Fruit fly (Drosophila melanogaster) whole organism, adult: ENCODE results near the gene Klp61F.
"Not testable (repeated sequence)": the region's sequence is repeated elsewhere in the genome, so short reads cannot be mapped to it uniquely, and the experiment has no call there.

Experiments used
- CG11617 ChIP-seq: fragments of 200-800 bp; sonication (Bioruptor generic); optimal IDR thresholded peaks from 2 replicates; lab custom pipeline; 2017; ENCODE audit warnings: mild to moderate bottlenecking, missing biosample characterization, missing genetic modification reagents, missing genetic modification characterization
- CG12768 ChIP-seq: fragments of 200-800 bp; sonication (Bioruptor generic); optimal IDR thresholded peaks from 2 replicates; lab custom pipeline; 2017; ENCODE audit warnings: missing biosample characterization, missing genetic modification characterization, mild to moderate bottlenecking, moderate library complexity, missing genetic modification reagents
- CG14711 ChIP-seq: fragments of 200-800 bp; sonication (Bioruptor generic); optimal IDR thresholded peaks from 2 replicates; lab custom pipeline; 2018; ENCODE audit warnings: missing biosample characterization, mild to moderate bottlenecking, missing genetic modification characterization, moderate library complexity
- CG1620 ChIP-seq: fragments of 200-800 bp; sonication (Bioruptor generic); optimal IDR thresholded peaks from 2 replicates; lab custom pipeline; 2016; ENCODE audit warnings: missing biosample characterization, missing genetic modification characterization
- CG33017 ChIP-seq: fragments of 200-800 bp; sonication (Bioruptor generic); optimal IDR thresholded peaks from 2 replicates; lab custom pipeline; 2018; ENCODE audit warnings: missing biosample characterization, mild to moderate bottlenecking, missing genetic modification characterization, moderate library complexity
- CG5204 ChIP-seq: fragments of 200-800 bp; sonication (Bioruptor generic); optimal IDR thresholded peaks from 2 replicates; lab custom pipeline; 2016; ENCODE audit warnings: missing biosample characterization, missing genetic modification characterization
- CG7045 ChIP-seq: fragments of 200-800 bp; sonication (Bioruptor generic); optimal IDR thresholded peaks from 2 replicates; lab custom pipeline; 2017; ENCODE audit warnings: missing biosample characterization, mild to moderate bottlenecking, missing genetic modification characterization
- CG7101 ChIP-seq: fragments of 200-800 bp; sonication (Bioruptor generic); optimal IDR thresholded peaks from 2 replicates; lab custom pipeline; 2018; ENCODE audit warnings: missing biosample characterization, mild to moderate bottlenecking, missing genetic modification characterization, moderate library complexity
- Clk ChIP-seq: fragments of 200-800 bp; sonication (Bioruptor generic); optimal IDR thresholded peaks from 2 replicates; lab custom pipeline; 2017; ENCODE audit warnings: missing biosample characterization, missing genetic modification characterization
- Crg-1 ChIP-seq: fragments of 200-800 bp; sonication (Bioruptor generic); optimal IDR thresholded peaks from 2 replicates; lab custom pipeline; 2016; ENCODE audit warnings: missing biosample characterization, missing genetic modification characterization
- Hr96 ChIP-seq: fragments of 200-800 bp; sonication (Bioruptor generic); optimal IDR thresholded peaks from 2 replicates; lab custom pipeline; 2016; ENCODE audit warnings: missing biosample characterization, missing genetic modification characterization
- Mnt ChIP-seq: fragments of 200-800 bp; sonication (Bioruptor generic); optimal IDR thresholded peaks from 2 replicates; lab custom pipeline; 2016; ENCODE audit warnings: missing biosample characterization, mild to moderate bottlenecking, missing genetic modification characterization
- bab1 ChIP-seq: fragments of 200-800 bp; sonication (Bioruptor generic); optimal IDR thresholded peaks from 3 replicates; lab custom pipeline; 2019; ENCODE audit warnings: missing biosample characterization, mild to moderate bottlenecking, missing genetic modification characterization, moderate library complexity
- cic ChIP-seq: fragments of 200-800 bp; sonication (Bioruptor generic); optimal IDR thresholded peaks from 2 replicates; lab custom pipeline; 2017; ENCODE audit warnings: missing biosample characterization, mild to moderate bottlenecking, missing genetic modification characterization, moderate library complexity
- cnc ChIP-seq, 2 experiments: fragments of >200 bp; optimal IDR thresholded peaks; 2 replicates each; lab custom pipeline; 2017
- kay ChIP-seq: fragments of 200-800 bp; sonication (Bioruptor generic); peaks from one replicate; lab custom pipeline; 2016; ENCODE audit warnings: missing biosample characterization, missing genetic modification characterization, borderline replicate concordance
- ovo ChIP-seq: fragments of 200-800 bp; sonication (Bioruptor generic); optimal IDR thresholded peaks from 2 replicates; lab custom pipeline; 2016; ENCODE audit warnings: missing biosample characterization, missing genetic modification characterization
- pad ChIP-seq: fragments of 200-800 bp; sonication (Bioruptor generic); optimal IDR thresholded peaks from 3 replicates; lab custom pipeline; 2017; ENCODE audit warnings: missing biosample characterization, missing genetic modification characterization, mild to moderate bottlenecking, moderate library complexity, missing genetic modification reagents
- tj ChIP-seq: fragments of 200-800 bp; sonication (Bioruptor generic); optimal IDR thresholded peaks from 3 replicates; lab custom pipeline; 2017; ENCODE audit warnings: missing biosample characterization, mild to moderate bottlenecking, missing genetic modification characterization, moderate library complexity
- toe ChIP-seq: fragments of 200-800 bp; sonication (Bioruptor generic); optimal IDR thresholded peaks from 2 replicates; lab custom pipeline; 2016; ENCODE audit warnings: missing biosample characterization, missing genetic modification characterization

Gene Klp61F

dm6 chr3L:1246823-1247222 is 1.1 kb upstream of the Klp61F start, which contains the start of gene CG32318:
CG32318 (minus strand) TSS chr3L:1246923.
- not testable (repeated sequence) for TF ChIP-seq CG7101 (tag; lab: Kevin White, UChicago); ovo (GFP tag; lab: Kevin White, UChicago); toe (GFP tag; lab: Kevin White, UChicago)

- no peak for TF ChIP-seq tj (GFP tag; lab: Kevin White, UChicago)
Observed at dm6 chr3L:1238219-1238618, 7.5 kb downstream of the Klp61F start, which contains the start of gene CG9192. CG9192 (minus strand) TSS chr3L:1238319.

- no peak for TF ChIP-seq CG5204 (GFP tag; lab: Kevin White, UChicago)
- no peak for TF ChIP-seq Clk
Observed at dm6 chr3L:1235426-1235825, 10.3 kb downstream of the Klp61F start, which contains the start of gene galene. galene (plus strand) TSS chr3L:1235726.

dm6 chr3L:1233830-1234229 is 11.9 kb downstream of the Klp61F start, which contains the start of gene CG33966:
CG33966 (plus strand) TSS chr3L:1234130.
- TF ChIP-seq ovo (GFP tag; lab: Kevin White, UChicago): no peak

dm6 chr3L:1232582-1232981 is 13.1 kb downstream of the Klp61F start, which contains the start of gene CG33965:
CG33965 (plus strand) TSS chr3L:1232882.
- TF ChIP-seq kay (GFP tag; lab: Kevin White, UChicago): no peak
- TF ChIP-seq CG11617 (GFP tag; lab: Kevin White, UChicago): no peak
- no peak for TF ChIP-seq CG33017 (tag; lab: Kevin White, UChicago)
- no peak for TF ChIP-seq Crg-1 (GFP tag; lab: Kevin White, UChicago)
- no peak for TF ChIP-seq CG12768 (GFP tag; lab: Kevin White, UChicago)

dm6 chr3L:1227303-1227797 is 18.4 kb downstream of the Klp61F start, which contains the start of gene LysS:
LysS (plus strand) TSS chr3L:1227747.
- no peak for TF ChIP-seq CG14711 (tag; lab: Kevin White, UChicago)
- TF ChIP-seq cnc (optimal IDR thresholded peaks at IDR 0.05; lab: Kevin White, UChicago): no peak
- no peak for TF ChIP-seq Crg-1 (GFP tag; lab: Kevin White, UChicago)
- no peak for TF ChIP-seq CG7101 (tag; lab: Kevin White, UChicago)
- no peak for TF ChIP-seq CG5204 (GFP tag; lab: Kevin White, UChicago)
- TF ChIP-seq CG7045: no peak
- no peak for TF ChIP-seq CG33017 (tag; lab: Kevin White, UChicago)
- no peak for TF ChIP-seq ovo (GFP tag; lab: Kevin White, UChicago)
- TF ChIP-seq CG11617 (GFP tag; lab: Kevin White, UChicago): no peak
- TF ChIP-seq cic (GFP tag; lab: Kevin White, UChicago): no peak
- TF ChIP-seq kay (GFP tag; lab: Kevin White, UChicago): no peak
- no peak for TF ChIP-seq bab1 (GFP tag; lab: Kevin White, UChicago)

dm6 chr3L:1218596-1218995 is 27.1 kb downstream of the Klp61F start, which contains the start of gene LysP:
LysP (minus strand) TSS chr3L:1218696.
- TF ChIP-seq Hr96 (GFP tag; lab: Kevin White, UChicago) (no peak), kay (GFP tag; lab: Kevin White, UChicago) (no peak), Mnt (GFP tag; lab: Kevin White, UChicago) (no peak), CG12768 (GFP tag; lab: Kevin White, UChicago) (no peak), CG7101 (tag; lab: Kevin White, UChicago) (no peak), CG33017 (tag; lab: Kevin White, UChicago) (no peak), Clk (no peak), CG7045 (no peak), pad (no peak), bab1 (GFP tag; lab: Kevin White, UChicago) (no peak), tj (GFP tag; lab: Kevin White, UChicago) (no peak), CG1620 (no peak)

- no peak for TF ChIP-seq CG11617 (GFP tag; lab: Kevin White, UChicago)
Observed at dm6 chr3L:1216460-1216859, 29.2 kb downstream of the Klp61F start.

- TF ChIP-seq CG7101 (tag; lab: Kevin White, UChicago): no peak
Observed at dm6 chr3L:1212571-1212970, 33.1 kb downstream of the Klp61F start, which contains the start of gene LysE. LysE (plus strand) TSS chr3L:1212827.
